2 worm cellular contexts compared by ENCODE assay signal in genomic region chrIV:3736244-3736643, ce11.
A peak's percentile ranks its signal among the peaks of the same experiment; 100 is the strongest.
TF ChIP-seq lines count a peak whose summit lies in the region.

No protein-coding gene starts in this region.

TF ChIP-seq in whole organism, L4 larva, 104 proteins besides CTCF, POLR2A, EP300 and RAD21:
- TF ChIP-seq daf-19 (GFP tag; conservative IDR thresholded peaks at IDR 0.05; lab: Robert Waterston, UW) (no peak), lin-38 (GFP tag; IDR thresholded peaks at IDR 0.05; lab: Robert Waterston, UW) (no peak), nhr-76 (tag; optimal IDR thresholded peaks at IDR 0.05; lab: Kevin White, UChicago) (no peak), set-16 (GFP tag; IDR thresholded peaks at IDR 0.05; lab: Robert Waterston, UW) (peak; percentile 56), madf-5 (GFP tag; IDR thresholded peaks at IDR 0.05; lab: Robert Waterston, UW) (no peak), T20F7.1 (GFP tag; optimal IDR thresholded peaks at IDR 0.05; lab: Kevin White, UChicago) (no peak)
TF ChIP-seq in whole organism, L4 larva: peak in this region for 1.

TF ChIP-seq in whole organism, young adult, 124 proteins besides CTCF, POLR2A, EP300 and RAD21:
- peak; percentile 60; the same call in 1 of the 2 replicates for TF ChIP-seq zfh-2 (GFP tag; conservative IDR thresholded peaks at IDR 0.05; lab: Robert Waterston, UW)
- TF ChIP-seq nhr-179 (tag; optimal IDR thresholded peaks at IDR 0.05; lab: Kevin White, UChicago): no peak
- TF ChIP-seq bed-1 (GFP tag; IDR thresholded peaks at IDR 0.05; lab: Robert Waterston, UW): no peak
- TF ChIP-seq nhr-27 (tag; optimal IDR thresholded peaks at IDR 0.05; lab: Kevin White, UChicago): no peak
- no peak for TF ChIP-seq hlh-12 (tag; optimal IDR thresholded peaks at IDR 0.05; lab: Kevin White, UChicago)
- TF ChIP-seq nfyb-1 (GFP tag; IDR thresholded peaks at IDR 0.05; lab: Robert Waterston, UW): no peak
- TF ChIP-seq efl-1 (GFP tag; optimal IDR thresholded peaks at IDR 0.05; lab: Kevin White, UChicago): no peak
- no peak for TF ChIP-seq tbx-9 (tag; optimal IDR thresholded peaks at IDR 0.05; lab: Kevin White, UChicago; ENCODE audit: borderline replicate concordance)
- no peak for TF ChIP-seq egrh-3 (GFP tag; IDR thresholded peaks at IDR 0.05; lab: Robert Waterston, UW)
- TF ChIP-seq cebp-2 (GFP tag; IDR thresholded peaks at IDR 0.05; lab: Robert Waterston, UW): no peak
- TF ChIP-seq nfya-1 (tag; optimal IDR thresholded peaks at IDR 0.05; lab: Kevin White, UChicago; ENCODE audit: borderline replicate concordance, insufficient read depth): no peak
- TF ChIP-seq let-526 (GFP tag; IDR thresholded peaks at IDR 0.05; lab: Robert Waterston, UW): no peak
- no peak for TF ChIP-seq ceh-79 (tag; optimal IDR thresholded peaks at IDR 0.05; lab: Kevin White, UChicago)
- no peak for TF ChIP-seq ceh-100 (GFP tag; IDR thresholded peaks at IDR 0.05; lab: Robert Waterston, UW)
- 0 out of 2 replicates have a peak, but pooled peaks have one; percentile 17 for TF ChIP-seq madf-3 (GFP tag; IDR thresholded peaks at IDR 0.05; lab: Robert Waterston, UW)
